Worm (Caenorhabditis elegans) whole organism, mixed stage, embryonic: ENCODE results near the gene C16C8.7.

ENCODE experiments used
- bed-3 ChIP-seq: fragments of 200-800 bp; sonication (Bioruptor generic); optimal IDR thresholded peaks from 3 replicates; lab custom pipeline; 2018; ENCODE audit warnings: mild to moderate bottlenecking, missing genetic modification characterization, moderate library complexity, missing compliant biosample characterization
- blmp-1 ChIP-seq: fragments of 150-350 bp; optimal IDR thresholded peaks from 2 replicates; lab custom pipeline; 2014; ENCODE audit warnings: missing biosample characterization, missing genetic modification characterization
- ceh-39 ChIP-seq: fragments of 150-350 bp; optimal IDR thresholded peaks from 2 replicates; lab custom pipeline; 2014; ENCODE audit warnings: missing biosample characterization, missing genetic modification characterization
- ceh-43 ChIP-seq: fragments of 200-800 bp; sonication (Bioruptor generic); optimal IDR thresholded peaks from 2 replicates; lab custom pipeline; 2018; ENCODE audit warnings: mild to moderate bottlenecking, missing genetic modification characterization, moderate library complexity, missing compliant biosample characterization
- ceh-83 ChIP-seq: fragments of 200-800 bp; sonication (Bioruptor generic); optimal IDR thresholded peaks from 2 replicates; lab custom pipeline; 2018; ENCODE audit warnings: mild to moderate bottlenecking, missing genetic modification characterization, missing compliant biosample characterization
- cnd-1 ChIP-seq: fragments of 200-800 bp; sonication (Bioruptor generic); optimal IDR thresholded peaks from 2 replicates; lab custom pipeline; 2018; ENCODE audit warnings: mild to moderate bottlenecking, missing genetic modification characterization, missing compliant biosample characterization
- drap-1 ChIP-seq: fragments of 200-800 bp; sonication (Bioruptor generic); optimal IDR thresholded peaks from 3 replicates; lab custom pipeline; 2018; ENCODE audit warnings: mild to moderate bottlenecking, missing genetic modification characterization, missing compliant biosample characterization
- elt-1 ChIP-seq: sonication (generic microtip); optimal IDR thresholded peaks from 2 replicates; lab custom pipeline; 2017; ENCODE audit warnings: missing genetic modification characterization, mild to moderate bottlenecking, missing compliant biosample characterization, antibody characterized with exemption, moderate library complexity, borderline replicate concordance; ENCODE audit not compliant: insufficient read depth
- flh-1 ChIP-seq: fragments of 200-800 bp; sonication (Bioruptor generic); optimal IDR thresholded peaks from 2 replicates; lab custom pipeline; 2018; ENCODE audit warnings: mild to moderate bottlenecking, missing genetic modification characterization, moderate library complexity, missing compliant biosample characterization
- ham-2 ChIP-seq: fragments of 200-800 bp; sonication (Bioruptor generic); optimal IDR thresholded peaks from 2 replicates; lab custom pipeline; 2018; ENCODE audit warnings: mild to moderate bottlenecking, missing genetic modification characterization, missing compliant biosample characterization
- hlh-1 ChIP-seq: fragments of 150-350 bp; optimal IDR thresholded peaks from 2 replicates; lab custom pipeline; 2014; ENCODE audit warnings: missing biosample characterization, missing genetic modification reagents, missing genetic modification characterization
- lin-13 ChIP-seq: fragments of 150-350 bp; optimal IDR thresholded peaks from 2 replicates; lab custom pipeline; 2014; ENCODE audit warnings: missing biosample characterization, missing genetic modification characterization
- lin-32 ChIP-seq: fragments of 200-800 bp; sonication (Bioruptor generic); optimal IDR thresholded peaks from 2 replicates; lab custom pipeline; 2018; ENCODE audit warnings: mild to moderate bottlenecking, missing genetic modification characterization, missing compliant biosample characterization
- lsy-2 ChIP-seq: fragments of 150-350 bp; optimal IDR thresholded peaks from 2 replicates; lab custom pipeline; 2014; ENCODE audit warnings: missing biosample characterization, missing genetic modification characterization
- mep-1 ChIP-seq: fragments of 150-350 bp; optimal IDR thresholded peaks from 2 replicates; lab custom pipeline; 2017; ENCODE audit warnings: missing biosample characterization, missing genetic modification reagents, missing genetic modification characterization, inconsistent platforms
- mls-2 ChIP-seq: sonication (generic microtip); optimal IDR thresholded peaks from 2 replicates; lab custom pipeline; 2016; ENCODE audit warnings: mild to moderate bottlenecking, missing genetic modification characterization, moderate library complexity, missing compliant biosample characterization
- nhr-12 ChIP-seq: fragments of 150-350 bp; optimal IDR thresholded peaks from 2 replicates; lab custom pipeline; 2014; ENCODE audit warnings: missing biosample characterization, missing genetic modification characterization
- nhr-2 ChIP-seq: fragments of 150-350 bp; optimal IDR thresholded peaks from 2 replicates; lab custom pipeline; 2014; ENCODE audit warnings: missing biosample characterization, missing genetic modification characterization
- nhr-237 ChIP-seq: fragments of 150-350 bp; optimal IDR thresholded peaks from 2 replicates; lab custom pipeline; 2014; ENCODE audit warnings: missing biosample characterization, missing genetic modification characterization
- nhr-28 ChIP-seq: fragments of 150-350 bp; optimal IDR thresholded peaks from 2 replicates; lab custom pipeline; 2014; ENCODE audit warnings: missing biosample characterization, missing genetic modification characterization
- nhr-76 ChIP-seq: sonication (generic microtip); optimal IDR thresholded peaks from 2 replicates; lab custom pipeline; 2017; ENCODE audit warnings: missing biosample characterization, missing genetic modification characterization
- pha-4 ChIP-seq: fragments of 150-350 bp; optimal IDR thresholded peaks from 2 replicates; lab custom pipeline; 2018; ENCODE audit warnings: missing biosample characterization, missing genetic modification reagents, missing genetic modification characterization
- sem-2 ChIP-seq: fragments of 200-800 bp; sonication (Bioruptor generic); optimal IDR thresholded peaks from 2 replicates; lab custom pipeline; 2018; ENCODE audit warnings: mild to moderate bottlenecking, missing genetic modification characterization, missing compliant biosample characterization
- snpc-4 ChIP-seq: fragments of 150-350 bp; optimal IDR thresholded peaks from 2 replicates; lab custom pipeline; 2014; ENCODE audit warnings: missing biosample characterization, missing genetic modification characterization
- sptf-1 ChIP-seq: sonication (generic microtip); optimal IDR thresholded peaks from 2 replicates; lab custom pipeline; 2017; ENCODE audit warnings: mild to moderate bottlenecking, missing genetic modification characterization, moderate library complexity, missing compliant biosample characterization
- tbx-8 ChIP-seq: fragments of 200-800 bp; sonication (Bioruptor generic); optimal IDR thresholded peaks from 2 replicates; lab custom pipeline; 2018; ENCODE audit warnings: mild to moderate bottlenecking, missing genetic modification characterization, moderate library complexity, missing compliant biosample characterization
- unc-120 ChIP-seq: sonication (generic microtip); optimal IDR thresholded peaks from 2 replicates; lab custom pipeline; 2017; ENCODE audit warnings: missing genetic modification characterization, missing compliant biosample characterization; ENCODE audit not compliant: poor library complexity, severe bottlenecking
- unc-39 ChIP-seq: fragments of 150-350 bp; optimal IDR thresholded peaks from 2 replicates; lab custom pipeline; 2014; ENCODE audit warnings: missing biosample characterization, missing genetic modification characterization
- unc-62 ChIP-seq: fragments of 150-350 bp; optimal IDR thresholded peaks from 2 replicates; lab custom pipeline; 2014; ENCODE audit warnings: missing biosample characterization, missing genetic modification reagents, missing genetic modification characterization
- zip-8 ChIP-seq: fragments of 150-350 bp; optimal IDR thresholded peaks from 2 replicates; lab custom pipeline; 2014; ENCODE audit warnings: missing biosample characterization, missing genetic modification characterization
- ztf-11 ChIP-seq: fragments of 150-350 bp; optimal IDR thresholded peaks from 2 replicates; lab custom pipeline; 2014; ENCODE audit warnings: missing biosample characterization, missing genetic modification characterization

C16C8.7 gene

DNA sequence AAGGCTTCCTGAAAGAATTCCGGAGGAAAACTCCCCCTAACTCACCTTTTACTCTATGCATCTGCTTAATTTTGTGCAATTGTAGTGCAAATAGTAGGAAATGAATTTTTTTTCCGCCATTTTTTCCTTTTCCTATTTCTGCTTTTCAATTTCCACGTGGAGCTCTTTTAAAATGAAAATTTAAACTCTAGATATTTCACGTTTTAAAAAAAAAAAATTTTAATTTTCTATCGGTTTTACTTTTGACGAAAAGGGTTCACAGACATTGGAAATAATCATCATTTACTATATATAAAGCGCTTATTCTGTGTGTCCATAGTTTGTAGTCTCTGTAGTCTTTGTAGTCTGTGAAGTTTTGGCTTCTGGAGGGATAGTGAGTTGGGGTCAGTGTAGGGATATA is 21.6 kb upstream of the C16C8.7 start, which contains the start of gene Y49F6B.8:
Gene Y49F6B.8 (minus strand): TSS at position 101 of the 400 bp plus-strand sequence.
- TF ChIP-seq unc-62 (GFP tag; lab: Kevin White, UChicago), result no peak
- TF ChIP-seq mls-2, result no peak
- no peak for TF ChIP-seq lsy-2 (tag; lab: Kevin White, UChicago)
- TF ChIP-seq ztf-11, result no peak
- TF ChIP-seq lin-13 (tag; lab: Kevin White, UChicago), result no peak
- TF ChIP-seq cnd-1, result no peak
- no peak for TF ChIP-seq nhr-237 (tag; lab: Kevin White, UChicago)
- TF ChIP-seq tbx-8 (GFP tag; lab: Kevin White, UChicago), result no peak
- no peak for TF ChIP-seq ceh-39
- no peak for TF ChIP-seq nhr-2 (tag; lab: Kevin White, UChicago)
- TF ChIP-seq zip-8 (tag; lab: Kevin White, UChicago), result no peak
- no peak for TF ChIP-seq unc-120
- no peak for TF ChIP-seq sptf-1
- TF ChIP-seq, all 35 proteins: peak for 0

DNA sequence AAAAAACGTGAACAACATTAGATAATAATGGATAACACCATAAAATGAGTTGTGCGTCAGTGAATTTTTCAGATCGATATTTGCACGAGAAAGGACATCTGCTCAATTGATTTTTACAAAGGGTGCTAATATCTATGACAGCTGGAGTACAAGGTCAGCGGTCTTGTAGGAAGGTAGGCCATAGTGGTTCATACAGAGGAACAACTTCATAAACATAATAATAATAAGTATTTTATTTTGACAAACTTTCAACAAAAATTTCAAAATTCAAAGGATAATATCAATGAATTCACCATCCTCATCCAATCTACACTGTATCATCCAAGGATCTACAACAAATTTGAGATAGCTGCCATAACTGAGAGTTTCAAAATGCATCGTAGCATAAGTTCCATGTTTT is 17.2 kb upstream of the C16C8.7 start, which contains the start of gene fbxb-104:
Gene fbxb-104 (minus strand): TSS at position 101 of the 400 bp plus-strand sequence.
- TF ChIP-seq nhr-2 (tag; lab: Kevin White, UChicago), result no peak
- no peak for TF ChIP-seq snpc-4 (tag; lab: Kevin White, UChicago)
- no peak for TF ChIP-seq blmp-1
- TF ChIP-seq elt-1 (tag; lab: Kevin White, UChicago), result no peak
- TF ChIP-seq bed-3 (GFP tag; lab: Kevin White, UChicago), result no peak
- TF ChIP-seq flh-1 (GFP tag; lab: Kevin White, UChicago), result no peak
- TF ChIP-seq sptf-1, result no peak
- TF ChIP-seq cnd-1, result no peak
- TF ChIP-seq nhr-76 (tag; lab: Kevin White, UChicago), result no peak
- no peak for TF ChIP-seq ceh-83 (GFP tag; lab: Kevin White, UChicago)
- TF ChIP-seq unc-62 (GFP tag; lab: Kevin White, UChicago), result no peak
- no peak for TF ChIP-seq ham-2 (GFP tag; lab: Kevin White, UChicago)
- TF ChIP-seq, all 35 proteins: peak for 0

DNA sequence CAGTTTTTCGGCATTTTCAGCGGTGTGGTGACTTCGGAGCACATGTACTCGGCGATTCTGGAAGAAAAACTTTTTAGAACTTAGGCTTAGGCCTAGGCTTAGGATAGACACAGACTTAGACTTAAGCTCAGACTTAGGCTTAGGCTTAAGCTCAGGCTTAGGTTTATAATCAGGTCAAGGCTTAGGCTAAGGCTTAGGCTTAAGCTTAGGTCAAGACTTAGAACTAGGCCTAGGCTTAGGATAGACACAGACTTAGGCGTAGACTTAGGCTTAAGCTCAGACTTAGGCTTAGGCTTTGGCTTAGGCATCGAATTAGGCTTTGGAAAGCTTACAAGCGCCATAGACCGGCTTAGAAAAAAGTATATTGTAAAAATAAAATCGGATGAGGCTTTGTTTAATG is 16.6 kb upstream of the C16C8.7 start:
- TF ChIP-seq ceh-43 (GFP tag; lab: Kevin White, UChicago) (no peak), sem-2 (GFP tag; lab: Kevin White, UChicago) (no peak), flh-1 (GFP tag; lab: Kevin White, UChicago) (no peak), nhr-76 (tag; lab: Kevin White, UChicago) (no peak), nhr-28 (tag; lab: Kevin White, UChicago) (no peak), pha-4 (tag; lab: Kevin White, UChicago) (no peak), sptf-1 (no peak), drap-1 (GFP tag; lab: Kevin White, UChicago) (no peak), tbx-8 (GFP tag; lab: Kevin White, UChicago) (no peak), cnd-1 (no peak), bed-3 (GFP tag; lab: Kevin White, UChicago) (no peak), ceh-39 (no peak), lin-13 (tag; lab: Kevin White, UChicago) (no peak), mls-2 (no peak)

DNA sequence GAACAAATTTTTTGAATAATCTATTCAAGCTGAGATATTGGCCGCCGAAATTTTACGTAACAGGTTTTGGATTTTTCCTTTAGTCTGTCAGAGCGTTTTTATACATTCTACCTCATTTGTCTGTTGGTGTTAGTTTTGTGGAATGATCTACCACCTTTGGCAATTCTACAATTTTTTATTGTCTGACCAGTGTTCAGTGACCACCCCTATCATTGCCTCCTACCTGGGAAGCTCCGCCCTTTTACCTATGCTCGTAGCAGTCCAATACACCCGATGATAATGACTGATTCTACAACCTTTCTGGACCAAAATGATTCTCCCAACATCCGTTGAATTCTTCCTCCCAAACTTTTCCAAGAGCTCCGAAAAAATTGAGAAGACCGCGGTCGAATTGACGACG is 13.8 kb upstream of the C16C8.7 start, which contains the start of gene sdz-32:
Gene sdz-32 (plus strand): TSS at position 301 of the 400 bp plus-strand sequence.
- no peak for TF ChIP-seq mep-1 (tag; lab: Kevin White, UChicago)
- no peak for TF ChIP-seq elt-1 (tag; lab: Kevin White, UChicago)
- TF ChIP-seq drap-1 (GFP tag; lab: Kevin White, UChicago), result no peak
- TF ChIP-seq nhr-2 (tag; lab: Kevin White, UChicago), result no peak
- TF ChIP-seq sptf-1, result no peak
- TF ChIP-seq cnd-1, result no peak
- TF ChIP-seq flh-1 (GFP tag; lab: Kevin White, UChicago), result no peak
- no peak for TF ChIP-seq unc-120
- no peak for TF ChIP-seq mls-2
- TF ChIP-seq pha-4 (tag; lab: Kevin White, UChicago), result no peak
- no peak for TF ChIP-seq ceh-39
- no peak for TF ChIP-seq unc-62 (GFP tag; lab: Kevin White, UChicago)
- TF ChIP-seq nhr-237 (tag; lab: Kevin White, UChicago), result no peak
- TF ChIP-seq hlh-1, result no peak
- TF ChIP-seq snpc-4 (tag; lab: Kevin White, UChicago), result no peak
- no peak for TF ChIP-seq lin-13 (tag; lab: Kevin White, UChicago)
- no peak for TF ChIP-seq tbx-8 (GFP tag; lab: Kevin White, UChicago)
- TF ChIP-seq ceh-43 (GFP tag; lab: Kevin White, UChicago), result no peak
- no peak for TF ChIP-seq nhr-12 (tag; lab: Kevin White, UChicago)
- no peak for TF ChIP-seq lsy-2 (tag; lab: Kevin White, UChicago)

DNA sequence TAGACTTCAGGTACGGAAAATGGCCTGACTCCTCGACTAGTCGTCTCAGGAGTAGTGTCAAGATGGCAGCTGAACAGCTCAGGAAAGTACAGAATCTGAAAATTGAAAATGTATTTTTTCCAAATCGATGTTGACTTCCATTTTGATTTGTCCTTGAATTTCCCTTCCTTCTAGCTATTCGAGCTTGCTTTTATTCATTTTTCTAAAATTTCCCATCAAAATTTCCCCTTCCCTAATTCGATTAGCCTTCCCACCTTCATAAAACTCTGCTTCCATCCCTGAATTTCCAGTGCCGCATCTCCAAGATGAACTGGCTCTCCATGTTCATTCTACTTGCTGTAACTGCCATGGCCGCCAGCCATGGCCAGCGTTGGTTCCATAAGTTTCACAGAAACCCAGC is 12.9 kb upstream of the C16C8.7 start, which contains the start of gene Y49F6B.6:
Gene Y49F6B.6 (plus strand): TSS at position 301 of the 400 bp plus-strand sequence.
- TF ChIP-seq nhr-237 (tag; lab: Kevin White, UChicago) (no peak), flh-1 (GFP tag; lab: Kevin White, UChicago) (no peak), nhr-28 (tag; lab: Kevin White, UChicago) (no peak), bed-3 (GFP tag; lab: Kevin White, UChicago) (no peak), unc-39 (tag; lab: Kevin White, UChicago) (no peak), lsy-2 (tag; lab: Kevin White, UChicago) (no peak), lin-32 (GFP tag; lab: Kevin White, UChicago) (no peak), sptf-1 (no peak), ham-2 (GFP tag; lab: Kevin White, UChicago) (no peak), ceh-83 (GFP tag; lab: Kevin White, UChicago) (no peak), unc-62 (GFP tag; lab: Kevin White, UChicago) (no peak), tbx-8 (GFP tag; lab: Kevin White, UChicago) (no peak), ceh-39 (no peak), lin-13 (tag; lab: Kevin White, UChicago) (no peak), blmp-1 (no peak), pha-4 (tag; lab: Kevin White, UChicago) (no peak)
